Worm (Caenorhabditis elegans): ENCODE measurements around the gene hrpk-2.

Gene hrpk-2

DNA sequence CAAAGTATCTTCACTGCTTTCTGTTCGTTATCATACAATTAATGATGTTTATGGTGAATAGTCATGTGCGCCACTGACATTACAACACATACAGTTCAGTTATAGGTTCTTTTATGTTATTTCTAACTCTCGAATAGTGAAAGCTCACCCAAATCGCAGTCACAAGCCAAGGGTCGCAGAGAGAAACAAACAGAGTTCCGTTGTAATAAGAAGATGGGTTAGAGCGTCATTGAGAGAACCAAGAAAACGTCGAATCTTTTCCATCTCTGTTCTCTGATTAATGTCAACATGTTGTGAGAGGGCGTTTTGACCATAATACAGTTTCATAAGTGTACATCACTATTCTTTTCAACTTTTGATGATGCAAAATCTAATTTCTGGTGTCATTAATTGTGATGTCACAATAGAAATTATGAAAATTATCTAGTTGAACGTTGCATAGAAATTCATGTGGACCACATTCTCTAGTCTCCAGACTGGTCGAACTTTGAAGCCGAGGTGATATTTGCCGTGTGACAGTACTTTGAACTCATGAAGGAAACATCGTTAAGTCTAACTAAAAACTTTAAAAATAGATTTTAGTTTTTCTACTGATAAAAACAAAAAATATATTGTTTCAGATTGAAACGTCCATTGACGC is 12.8 kb upstream of the hrpk-2 start (continued):
- no peak for TF ChIP-seq saeg-2 (GFP tag; IDR thresholded peaks at IDR 0.05)
- no peak for TF ChIP-seq unc-62 (GFP tag; optimal IDR thresholded peaks at IDR 0.05 in 1 of 2)
- TF ChIP-seq unc-62 (tag; optimal IDR thresholded peaks at IDR 0.05): no peak
- TF ChIP-seq T20F7.1 (GFP tag; optimal IDR thresholded peaks at IDR 0.05): peak; percentile 17
- TF ChIP-seq F10B5.3 (tag; optimal IDR thresholded peaks at IDR 0.05): no peak
- TF ChIP-seq nhr-102 (tag; optimal IDR thresholded peaks at IDR 0.05): no peak
- TF ChIP-seq zfp-2 (tag; optimal IDR thresholded peaks at IDR 0.05): no peak
- TF ChIP-seq mdt-29 (GFP tag; IDR thresholded peaks at IDR 0.05): no peak
- TF ChIP-seq F49E8.2 (tag; optimal IDR thresholded peaks at IDR 0.05; ENCODE audit: borderline replicate concordance): no peak
- TF ChIP-seq ZK546.5 (tag; optimal IDR thresholded peaks at IDR 0.05): no peak
- no peak for TF ChIP-seq mxl-3 (GFP tag; optimal IDR thresholded peaks at IDR 0.05)
- peak; percentile 70 for TF ChIP-seq ama-1 (optimal IDR thresholded peaks at IDR 0.05)
- TF ChIP-seq skn-1 (tag; optimal IDR thresholded peaks at IDR 0.05): no peak
- TF ChIP-seq snpc-4 (tag; optimal IDR thresholded peaks at IDR 0.05): no peak
- 0 out of 4 replicates have a peak, but pooled peaks of 1 of the 2 experiments have one; percentile 38 for TF ChIP-seq madf-5 (GFP tag; IDR thresholded peaks at IDR 0.05)
- TF ChIP-seq lim-7 (GFP tag; IDR thresholded peaks at IDR 0.05): no peak
- TF ChIP-seq hif-1 (tag; optimal IDR thresholded peaks at IDR 0.05): no peak
- TF ChIP-seq nhr-10 (tag; optimal IDR thresholded peaks at IDR 0.05): no peak
- TF ChIP-seq ceh-82 (tag; optimal IDR thresholded peaks at IDR 0.05): no peak
- no peak for TF ChIP-seq aly-2 (tag; optimal IDR thresholded peaks at IDR 0.05)
- no peak for TF ChIP-seq unc-39 (tag; optimal IDR thresholded peaks at IDR 0.05)
- no peak for TF ChIP-seq zfp-3 (GFP tag; conservative IDR thresholded peaks at IDR 0.05)
- 0 out of 2 replicates have a peak, but pooled peaks have one; percentile 7 for TF ChIP-seq ctbp-1 (GFP tag; IDR thresholded peaks at IDR 0.05)
- TF ChIP-seq ceh-44 (GFP tag; IDR thresholded peaks at IDR 0.05): no peak
- no peak for TF ChIP-seq dmd-9 (GFP tag; IDR thresholded peaks at IDR 0.05)
- no peak for TF ChIP-seq spr-3 (GFP tag; optimal IDR thresholded peaks at IDR 0.05)
- TF ChIP-seq duxl-1 (tag; optimal IDR thresholded peaks at IDR 0.05; ENCODE audit: poor library complexity): no peak
- TF ChIP-seq attf-4 (tag; optimal IDR thresholded peaks at IDR 0.05): no peak
- TF ChIP-seq mep-1 (tag; optimal IDR thresholded peaks at IDR 0.05): peak; percentile 65
- TF ChIP-seq ceh-32 (tag; optimal IDR thresholded peaks at IDR 0.05; ENCODE audit: poor library complexity): no peak
- peak; percentile 16 for TF ChIP-seq nhr-6 (tag; optimal IDR thresholded peaks at IDR 0.05)
- TF ChIP-seq lin-13 (GFP tag; optimal IDR thresholded peaks at IDR 0.05): peak; percentile 12
- TF ChIP-seq lir-3 (tag; optimal IDR thresholded peaks at IDR 0.05): no peak
- no peak for TF ChIP-seq fos-1 (tag; optimal IDR thresholded peaks at IDR 0.05)
- TF ChIP-seq nhr-48 (tag; optimal IDR thresholded peaks at IDR 0.05): no peak
- peak; percentile 2 for TF ChIP-seq zip-2 (tag; optimal IDR thresholded peaks at IDR 0.05)
- TF ChIP-seq hlh-30 (tag; optimal IDR thresholded peaks at IDR 0.05; ENCODE audit: insufficient read depth): peak; percentile 68
- TF ChIP-seq lsy-2 (tag; optimal IDR thresholded peaks at IDR 0.05): peak in 1 of 2 experiments; percentile 28
- TF ChIP-seq R02D3.7 (tag; optimal IDR thresholded peaks at IDR 0.05): no peak
- no peak for TF ChIP-seq aha-1 (tag)
- TF ChIP-seq mxl-2 (GFP tag; conservative IDR thresholded peaks at IDR 0.05): no peak
- TF ChIP-seq egl-27 (tag; optimal IDR thresholded peaks at IDR 0.05): no peak
- no peak for TF ChIP-seq unc-130 (GFP tag; optimal IDR thresholded peaks at IDR 0.05)
- TF ChIP-seq nhr-28 (tag; optimal IDR thresholded peaks at IDR 0.05): peak; percentile 48
